Worm (Caenorhabditis elegans): ENCODE measurements around the gene srw-87.

ce11 chrV:16350061-16350460 lies 13.6 kb downstream of the srw-87 start:
- TF ChIP-seq him-1 (tag; optimal IDR thresholded peaks at IDR 0.05) = no peak
- TF ChIP-seq W03F9.2 (tag; optimal IDR thresholded peaks at IDR 0.05) = no peak
